Fruit fly (Drosophila melanogaster) whole organism, pupa: ENCODE measurements around the gene mTTF.

Source experiments
- CG34367 ChIP-seq: fragments of 200-800 bp; sonication (Bioruptor generic); optimal IDR thresholded peaks from 2 replicates; lab custom pipeline; 2018; ENCODE audit warnings: missing biosample characterization, mild to moderate bottlenecking, missing genetic modification characterization
- Snoo ChIP-seq: fragments of 200-800 bp; sonication (Bioruptor generic); optimal IDR thresholded peaks from 3 replicates; lab custom pipeline; 2017; ENCODE audit warnings: missing biosample characterization, mild to moderate bottlenecking, missing genetic modification characterization, inconsistent platforms
- gl ChIP-seq: fragments of 200-800 bp; sonication (Bioruptor generic); optimal IDR thresholded peaks from 2 replicates; lab custom pipeline; 2018; ENCODE audit warnings: missing biosample characterization, mild to moderate bottlenecking, missing genetic modification characterization

DNA sequence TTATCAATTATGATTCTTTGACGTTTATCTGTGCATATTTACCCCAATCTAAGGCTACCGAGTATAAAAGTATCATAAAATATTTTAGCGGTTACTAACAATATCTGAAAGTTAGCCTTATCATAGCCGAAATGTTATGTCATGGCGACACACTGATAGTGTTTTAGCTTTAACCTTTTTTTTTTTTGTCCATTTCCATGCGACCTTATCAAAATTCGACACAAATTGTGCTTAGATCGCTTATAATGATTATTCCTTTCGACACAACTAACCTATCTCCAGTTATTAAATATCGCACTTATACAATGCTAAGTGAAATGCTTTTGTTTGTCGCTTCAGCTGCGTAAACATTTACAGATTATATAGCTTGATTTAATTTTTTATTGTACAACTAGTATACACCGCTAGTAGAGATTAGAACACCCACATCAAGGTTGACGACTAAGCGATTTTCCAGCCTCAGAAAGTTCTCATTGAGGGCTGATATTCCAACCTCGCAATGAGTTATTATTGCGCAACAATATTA, 12.2 kb downstream of the mTTF start:
- TF ChIP-seq gl (tag; lab: Kevin White, UChicago) = no peak
- TF ChIP-seq Snoo = no peak
- TF ChIP-seq CG34367 (tag; lab: Kevin White, UChicago) = no peak
